Fruit fly (Drosophila melanogaster) whole organism, embryonic: ENCODE data around the gene CG33654.

Experiments used
- Abd-B ChIP-seq: fragments of 200-800 bp; sonication (Bioruptor generic); optimal IDR thresholded peaks from 2 replicates; lab custom pipeline; 2018; ENCODE audit warnings: missing biosample characterization, mild to moderate bottlenecking, missing genetic modification characterization, moderate library complexity
- Atf-2 ChIP-seq: fragments of 200-800 bp; sonication (Bioruptor generic); optimal IDR thresholded peaks from 2 replicates; lab custom pipeline; 2016; ENCODE audit warnings: missing biosample characterization, missing genetic modification characterization
- BEAF-32 ChIP-seq: fragments of 200-800 bp; sonication (Bioruptor generic); optimal IDR thresholded peaks from 3 replicates; lab custom pipeline; 2017; ENCODE audit warnings: missing biosample characterization, missing genetic modification characterization, mild to moderate bottlenecking, moderate library complexity, missing genetic modification reagents
- CG11504 ChIP-seq: fragments of 200-800 bp; sonication (Bioruptor generic); optimal IDR thresholded peaks from 3 replicates; lab custom pipeline; 2019; ENCODE audit warnings: missing biosample characterization, mild to moderate bottlenecking, missing genetic modification characterization, moderate library complexity
- CG14965 ChIP-seq: fragments of 200-800 bp; sonication (Bioruptor generic); optimal IDR thresholded peaks from 2 replicates; lab custom pipeline; 2016; ENCODE audit warnings: missing biosample characterization, missing genetic modification characterization, borderline replicate concordance
- CG15073 ChIP-seq: fragments of 200-800 bp; sonication (Bioruptor generic); optimal IDR thresholded peaks from 2 replicates; lab custom pipeline; 2016; ENCODE audit warnings: missing biosample characterization, missing genetic modification characterization
- CG17568 ChIP-seq: fragments of 200-800 bp; sonication (Bioruptor generic); optimal IDR thresholded peaks from 2 replicates; lab custom pipeline; 2018; ENCODE audit warnings: missing biosample characterization, mild to moderate bottlenecking, missing genetic modification characterization, moderate library complexity
- CG32532 ChIP-seq: fragments of 200-800 bp; sonication (Bioruptor generic); IDR thresholded peaks from 2 replicates; pipeline ENCODE4 v1.3.6; 2022; ENCODE audit warnings: missing biosample characterization, missing genetic modification characterization
- CG4424 ChIP-seq: fragments of 200-800 bp; sonication (Bioruptor generic); optimal IDR thresholded peaks from 3 replicates; lab custom pipeline; 2016; ENCODE audit warnings: missing biosample characterization, missing genetic modification characterization
- CG4730 ChIP-seq: fragments of 200-800 bp; sonication (Bioruptor generic); IDR thresholded peaks from 2 replicates; pipeline ENCODE4 v1.3.6; 2022; ENCODE audit warnings: missing biosample characterization, missing genetic modification characterization
- CG6683 ChIP-seq: fragments of 200-800 bp; sonication (Bioruptor generic); optimal IDR thresholded peaks from 2 replicates; lab custom pipeline; 2017; ENCODE audit warnings: missing biosample characterization, mild to moderate bottlenecking, missing genetic modification characterization, missing genetic modification reagents
- CG9797 ChIP-seq: fragments of 200-800 bp; sonication (Bioruptor generic); optimal IDR thresholded peaks from 3 replicates; lab custom pipeline; 2018; ENCODE audit warnings: missing biosample characterization, mild to moderate bottlenecking, missing genetic modification characterization
- CoRest ChIP-seq: fragments of 200-800 bp; sonication (Bioruptor generic); optimal IDR thresholded peaks from 3 replicates; lab custom pipeline; 2018; ENCODE audit warnings: missing biosample characterization, mild to moderate bottlenecking, missing genetic modification characterization, moderate library complexity
- CrebB ChIP-seq: fragments of 200-800 bp; sonication (Bioruptor generic); optimal IDR thresholded peaks from 3 replicates; lab custom pipeline; 2018; ENCODE audit warnings: missing biosample characterization, mild to moderate bottlenecking, missing genetic modification characterization
- Dad ChIP-seq: fragments of 200-800 bp; sonication (Bioruptor generic); optimal IDR thresholded peaks from 3 replicates; lab custom pipeline; 2016; ENCODE audit warnings: missing biosample characterization, missing genetic modification characterization
- Dek ChIP-seq: fragments of 200-800 bp; sonication (Bioruptor generic); optimal IDR thresholded peaks from 3 replicates; lab custom pipeline; 2019; ENCODE audit warnings: missing biosample characterization, mild to moderate bottlenecking, missing genetic modification characterization, moderate library complexity
- Dfd ChIP-seq, 2 experiments: fragments of >200 bp; optimal IDR thresholded peaks; 2 replicates each; lab custom pipeline; 2017; ENCODE audit warnings: missing biosample characterization in 2 of 2, missing genetic modification characterization in 2 of 2
- Dll ChIP-seq: fragments of 200-800 bp; sonication (Bioruptor generic); IDR thresholded peaks from 4 replicates; pipeline ENCODE4 v1.3.6; 2022; ENCODE audit warnings: missing biosample characterization, missing genetic modification characterization; ENCODE audit not compliant: partially characterized antibody
- Doc2 ChIP-seq: fragments of 200-800 bp; sonication (Bioruptor generic); IDR thresholded peaks from 2 replicates; pipeline ENCODE4 v1.3.6; 2022; ENCODE audit warnings: missing biosample characterization, missing genetic modification characterization
- Hand ChIP-seq: fragments of 200-800 bp; sonication (Bioruptor generic); optimal IDR thresholded peaks from 2 replicates; lab custom pipeline; 2017; ENCODE audit warnings: mild to moderate bottlenecking, missing biosample characterization, missing genetic modification reagents, missing genetic modification characterization
- Hr51 ChIP-seq, 2 experiments: fragments of 200-800 bp; sonication (Bioruptor generic); optimal IDR thresholded peaks; 2 replicates in 1 of 2; 3 replicates in 1 of 2; lab custom pipeline; 2016 to 2018; ENCODE audit warnings: missing biosample characterization in 2 of 2, missing genetic modification characterization in 2 of 2, mild to moderate bottlenecking in 1 of 2, moderate library complexity in 1 of 2
- Med ChIP-seq: fragments of 200-800 bp; sonication (Bioruptor generic); peaks from one replicate; lab custom pipeline; 2016; ENCODE audit warnings: missing biosample characterization, missing genetic modification characterization, mild to moderate bottlenecking, inconsistent platforms, moderate library complexity
- Myb ChIP-seq: fragments of 200-800 bp; sonication (Bioruptor generic); optimal IDR thresholded peaks from 2 replicates; lab custom pipeline; 2016; ENCODE audit warnings: missing biosample characterization, missing genetic modification characterization
- NK7.1 ChIP-seq: fragments of 200-800 bp; sonication (Bioruptor generic); optimal IDR thresholded peaks from 3 replicates; lab custom pipeline; 2016; ENCODE audit warnings: missing biosample characterization, missing genetic modification characterization
- Neu2 ChIP-seq: fragments of 200-800 bp; sonication (Bioruptor generic); optimal IDR thresholded peaks from 3 replicates; lab custom pipeline; 2016; ENCODE audit warnings: missing biosample characterization, missing genetic modification characterization, borderline replicate concordance
- Nf-YC ChIP-seq: fragments of 200-800 bp; optimal IDR thresholded peaks from 3 replicates; lab custom pipeline; 2019; ENCODE audit warnings: missing biosample characterization, mild to moderate bottlenecking, missing genetic modification characterization, moderate library complexity
- Stat92E ChIP-seq, 3 experiments: fragments of >200 bp in 2 of 3; fragments of 200-800 bp in 1 of 3; sonication (Bioruptor generic) in 1 of 3; optimal IDR thresholded peaks; 2 replicates each; lab custom pipeline; 2017 to 2019; ENCODE audit warnings: missing biosample characterization in 3 of 3, missing genetic modification characterization in 3 of 3, mild to moderate bottlenecking in 1 of 3, moderate library complexity in 1 of 3
- Trl ChIP-seq, 3 experiments: fragments of >200 bp in 2 of 3; fragments of 200-800 bp in 1 of 3; sonication (Bioruptor generic) in 1 of 3; optimal IDR thresholded peaks; 2 replicates in 1 of 3; 3 replicates in 2 of 3; lab custom pipeline; 2016 to 2017; ENCODE audit warnings: missing biosample characterization in 1 of 3, missing genetic modification characterization in 1 of 3
- al ChIP-seq: fragments of 200-800 bp; sonication (Bioruptor generic); IDR thresholded peaks from 2 replicates; pipeline ENCODE4 v1.3.6; 2022; ENCODE audit warnings: missing biosample characterization, missing genetic modification characterization
- amos ChIP-seq: fragments of 200-800 bp; sonication (Bioruptor generic); IDR thresholded peaks from 2 replicates; pipeline ENCODE4 v1.3.6; 2022; ENCODE audit warnings: missing biosample characterization, missing genetic modification characterization; ENCODE audit not compliant: partially characterized antibody
- bcd ChIP-seq: fragments of 200-800 bp; sonication (Bioruptor generic); optimal IDR thresholded peaks from 2 replicates; lab custom pipeline; 2017; ENCODE audit warnings: missing biosample characterization, mild to moderate bottlenecking, missing genetic modification characterization
- croc ChIP-seq: fragments of 200-800 bp; sonication (Bioruptor generic); conservative IDR thresholded peaks from 3 replicates; pipeline ENCODE4 v1.3.6; 2022; ENCODE audit warnings: missing biosample characterization, missing genetic modification characterization
- crp ChIP-seq, 2 experiments: fragments of 200-800 bp; sonication (Bioruptor generic); optimal IDR thresholded peaks; 2 replicates in 1 of 2; 3 replicates in 1 of 2; lab custom pipeline; 2017; ENCODE audit warnings: missing biosample characterization in 2 of 2, missing genetic modification characterization in 2 of 2, mild to moderate bottlenecking in 1 of 2, moderate library complexity in 1 of 2
- dmrt11E ChIP-seq: fragments of 200-800 bp; sonication (Bioruptor generic); optimal IDR thresholded peaks from 3 replicates; lab custom pipeline; 2018; ENCODE audit warnings: missing biosample characterization, mild to moderate bottlenecking, missing genetic modification characterization, moderate library complexity
- dmrt99B ChIP-seq: fragments of 200-800 bp; sonication (Bioruptor generic); optimal IDR thresholded peaks from 2 replicates; lab custom pipeline; 2018; ENCODE audit warnings: missing biosample characterization, mild to moderate bottlenecking, missing genetic modification characterization, moderate library complexity
- emc ChIP-seq: fragments of 200-800 bp; sonication (Bioruptor generic); optimal IDR thresholded peaks from 2 replicates; lab custom pipeline; 2016; ENCODE audit warnings: missing biosample characterization, missing genetic modification characterization
- en ChIP-seq: fragments of 200-800 bp; sonication (Bioruptor generic); optimal IDR thresholded peaks from 2 replicates; lab custom pipeline; 2016; ENCODE audit warnings: missing biosample characterization, missing genetic modification characterization
- inv ChIP-seq: fragments of 200-800 bp; sonication (Bioruptor generic); IDR thresholded peaks from 2 replicates; pipeline ENCODE4 v1.3.6; 2022; ENCODE audit warnings: missing biosample characterization, missing genetic modification characterization; ENCODE audit not compliant: partially characterized antibody
- lov ChIP-seq, 2 experiments: fragments of 200-800 bp in 1 of 2; fragments of >200 bp in 1 of 2; sonication (Bioruptor generic) in 1 of 2; IDR thresholded peaks in 1 of 2; optimal IDR thresholded peaks in 1 of 2; 2 replicates in 1 of 2; 3 replicates in 1 of 2; pipeline versions ENCODE4 v1.3.6 to Lab custom; 2017 to 2022; ENCODE audit warnings: missing biosample characterization in 1 of 2, missing genetic modification characterization in 1 of 2
- pho ChIP-seq: fragments of 200-800 bp; sonication (Bioruptor generic); optimal IDR thresholded peaks from 2 replicates; lab custom pipeline; 2016; ENCODE audit warnings: missing biosample characterization, missing genetic modification characterization
- ranshi ChIP-seq: fragments of 200-800 bp; sonication (Bioruptor generic); IDR thresholded peaks from 2 replicates; pipeline ENCODE4 v1.3.6; 2022; ENCODE audit warnings: missing biosample characterization, missing genetic modification characterization
- sens-2 ChIP-seq: fragments of 200-800 bp; sonication (Bioruptor generic); IDR thresholded peaks from 2 replicates; pipeline ENCODE4 v1.3.6; 2022; ENCODE audit warnings: missing biosample characterization, missing genetic modification characterization
- seq ChIP-seq: fragments of 200-800 bp; sonication (Bioruptor generic); IDR thresholded peaks from 2 replicates; pipeline ENCODE4 v1.3.6; 2022; ENCODE audit warnings: missing biosample characterization, missing genetic modification characterization
- tx ChIP-seq: fragments of 200-800 bp; sonication (Bioruptor generic); optimal IDR thresholded peaks from 2 replicates; lab custom pipeline; 2016; ENCODE audit warnings: missing biosample characterization, missing genetic modification characterization
- zfh2 ChIP-seq: fragments of 200-800 bp; sonication (Bioruptor generic); optimal IDR thresholded peaks from 2 replicates; lab custom pipeline; 2016; ENCODE audit warnings: missing biosample characterization, missing genetic modification characterization

Gene CG33654

DNA sequence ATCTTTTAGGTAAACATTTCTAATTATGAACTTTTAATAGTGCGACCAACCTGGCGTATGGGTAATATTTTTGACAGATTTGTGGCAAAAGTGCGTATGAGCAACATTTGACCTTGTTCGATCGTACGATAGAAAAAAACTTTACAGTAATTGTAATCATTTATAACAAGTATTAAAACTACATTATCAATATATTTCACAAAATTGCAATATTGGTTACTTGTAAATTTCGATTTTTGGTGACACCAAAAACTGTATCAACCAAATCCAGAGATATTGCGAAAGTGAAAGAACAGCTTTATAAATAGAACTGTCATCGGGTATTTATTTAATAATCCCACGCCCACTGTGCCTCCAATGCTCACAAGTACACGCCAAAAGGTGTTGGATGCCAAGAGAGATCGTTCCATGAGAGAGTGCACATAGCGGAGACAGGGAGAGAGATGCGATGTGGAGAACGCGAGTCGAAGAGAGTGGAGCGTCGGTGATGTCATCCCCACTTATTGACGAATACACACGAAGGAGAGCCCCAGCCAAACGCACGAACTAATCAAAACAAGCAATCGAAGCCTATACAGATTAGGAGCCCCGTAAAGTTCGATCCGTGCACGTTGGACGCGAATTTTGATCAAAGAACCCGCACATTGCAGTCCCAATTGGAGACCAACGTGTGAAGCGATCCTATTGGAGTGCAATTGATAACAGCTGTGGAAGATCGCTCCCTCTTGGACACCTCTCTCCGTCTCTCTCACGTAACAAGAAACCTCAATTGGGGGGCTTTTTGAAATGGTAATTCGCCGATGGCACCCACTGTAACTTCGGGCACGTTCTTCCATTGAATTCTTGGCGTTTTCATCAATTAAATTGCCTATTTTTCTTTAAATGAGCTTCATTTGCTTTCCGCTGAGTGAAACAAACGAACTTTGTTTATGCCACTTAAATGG lies 49.6 kb downstream of the CG33654 start (continued):
- TF ChIP-seq Dek (tag; lab: Kevin White, UChicago) = peak; percentile 96
- TF ChIP-seq Neu2 = peak; percentile 82
- 0 out of 2 replicates have a peak, but pooled peaks have one; percentile 33 for TF ChIP-seq inv (GFP tag; lab: Robert Waterston, UW)
- TF ChIP-seq Atf-2 (GFP tag; lab: Kevin White, UChicago) = peak; percentile 90
- peak; percentile 87 for TF ChIP-seq emc (GFP tag; lab: Kevin White, UChicago)
- TF ChIP-seq CG4424 (GFP tag; lab: Kevin White, UChicago) = peak; percentile 98
- TF ChIP-seq CrebB (tag; lab: Kevin White, UChicago) = peak; percentile 83
- TF ChIP-seq Dad (GFP tag; lab: Kevin White, UChicago) = peak; percentile 92
- peak; percentile 33; the same call in 1 of the 2 replicates for TF ChIP-seq sens-2
- TF ChIP-seq ranshi (GFP tag; lab: Robert Waterston, UW) = peak; percentile 80; the same call in 1 of the 2 replicates
- TF ChIP-seq bcd (GFP tag; lab: Kevin White, UChicago) = peak; percentile 97
- TF ChIP-seq crp (GFP tag; optimal IDR thresholded peaks at IDR 0.05; lab: Kevin White, UChicago) = peak in 1 of 2 experiments; percentile 70
- peak; percentile 87 for TF ChIP-seq CG17568 (GFP tag; lab: Kevin White, UChicago)
- TF ChIP-seq lov (optimal IDR thresholded peaks at IDR 0.05; lab: Kevin White, UChicago) = no peak
- no peak for TF ChIP-seq lov (GFP tag; IDR thresholded peaks at IDR 0.05; lab: Robert Waterston, UW)
- TF ChIP-seq pho = peak; percentile 95
- TF ChIP-seq Dfd (GFP tag; optimal IDR thresholded peaks at IDR 0.05; lab: Kevin White, UChicago) = peak in 1 of 2 experiments; percentile 83
- peak; percentile 98 for TF ChIP-seq CoRest
- peak; percentile 87 for TF ChIP-seq NK7.1 (GFP tag; lab: Kevin White, UChicago)
- peak; percentile 86 for TF ChIP-seq al (GFP tag; lab: Robert Waterston, UW)
- TF ChIP-seq CG11504 (tag; lab: Kevin White, UChicago) = peak; percentile 97
- TF ChIP-seq Dll = no peak; the same call in 3 of the 4 replicates
- peak; percentile 98 for TF ChIP-seq dmrt99B (tag; lab: Kevin White, UChicago)
- TF ChIP-seq Trl (optimal IDR thresholded peaks at IDR 0.05; lab: Kevin White, UChicago) = peak; percentile 93 to 95
- TF ChIP-seq Trl (GFP tag; optimal IDR thresholded peaks at IDR 0.05; lab: Kevin White, UChicago) = peak; percentile 93
- peak; percentile 92 for TF ChIP-seq Nf-YC (tag; lab: Kevin White, UChicago)
- peak; percentile 91 for TF ChIP-seq en (GFP tag; lab: Kevin White, UChicago)
- no peak for TF ChIP-seq CG14965 (GFP tag; lab: Kevin White, UChicago)
- TF ChIP-seq amos (GFP tag; lab: Robert Waterston, UW) = no peak
- peak; percentile 81 for TF ChIP-seq Myb
- peak; percentile 93 for TF ChIP-seq tx (GFP tag; lab: Kevin White, UChicago)
- peak; percentile 52 for TF ChIP-seq CG9797 (GFP tag; lab: Kevin White, UChicago)
- peak in 1 of 3 experiments; percentile 51 for TF ChIP-seq Stat92E (GFP tag; optimal IDR thresholded peaks at IDR 0.05; lab: Kevin White, UChicago)
- TF ChIP-seq croc (GFP tag; lab: Robert Waterston, UW) = peak; percentile 85
- peak; percentile 80 for TF ChIP-seq CG4730 (GFP tag; lab: Robert Waterston, UW)
- TF ChIP-seq seq (GFP tag; lab: Robert Waterston, UW) = peak; percentile 91
- TF ChIP-seq BEAF-32 = peak; percentile 11
- TF ChIP-seq dmrt11E (tag; lab: Kevin White, UChicago) = peak; percentile 85
- TF ChIP-seq CG15073 (GFP tag; lab: Kevin White, UChicago) = peak; percentile 71
- peak; percentile 92 for TF ChIP-seq CG32532
- peak; percentile 91 to 98 for TF ChIP-seq Hr51 (GFP tag; optimal IDR thresholded peaks at IDR 0.05; lab: Kevin White, UChicago)
- peak; percentile 72 for TF ChIP-seq Doc2 (GFP tag; lab: Robert Waterston, UW)
- peak; percentile 97 for TF ChIP-seq Hand (GFP tag; lab: Kevin White, UChicago)
- peak; percentile 94 for TF ChIP-seq CG6683 (GFP tag; lab: Kevin White, UChicago)
- peak; percentile 94 for TF ChIP-seq Abd-B (GFP tag; lab: Kevin White, UChicago)
- peak; percentile 95 for TF ChIP-seq zfh2
- peak; percentile 97 for TF ChIP-seq Med (GFP tag; lab: Kevin White, UChicago)
